Worm (Caenorhabditis elegans): ENCODE measurements around the gene irld-66.

Gene irld-66

DNA sequence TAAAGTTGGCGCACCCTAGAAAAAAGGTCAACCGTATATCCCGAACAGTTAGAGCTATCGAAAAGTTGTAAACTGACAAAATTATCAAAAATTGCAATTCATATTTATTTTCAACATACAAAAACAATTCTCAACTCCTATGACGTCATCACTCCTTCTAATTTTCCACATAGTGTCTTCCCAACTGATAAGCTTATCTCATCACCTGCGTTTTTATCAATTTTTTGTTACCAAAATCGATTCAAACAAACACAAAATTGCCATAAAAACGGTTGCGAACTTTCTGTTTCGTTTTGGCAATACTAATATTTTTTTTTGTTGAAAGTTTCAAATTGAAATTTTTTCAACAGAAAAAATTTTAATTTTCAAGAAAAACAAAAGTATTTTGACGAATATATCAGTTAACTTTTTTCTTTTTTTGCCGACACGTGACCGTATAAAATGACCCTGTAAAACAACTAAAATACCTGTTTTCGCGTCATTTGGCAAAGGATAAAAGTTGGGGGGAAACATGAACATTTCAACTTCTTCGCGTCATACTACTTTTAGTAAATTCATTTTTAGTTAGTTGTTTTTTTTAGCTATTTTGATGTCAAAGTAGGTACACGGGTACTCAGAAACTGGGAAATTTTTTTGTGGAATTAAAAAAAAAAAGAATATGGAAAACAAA lies 35.0 kb upstream of the irld-66 start:
- TF ChIP-seq atf-7 (tag; optimal IDR thresholded peaks at IDR 0.05) (peak; percentile 87), zim-3 (tag; optimal IDR thresholded peaks at IDR 0.05) (no peak), nhr-90 (tag; optimal IDR thresholded peaks at IDR 0.05) (no peak), dox-1 (GFP tag; IDR thresholded peaks at IDR 0.05) (0 out of 2 replicates have a peak, but pooled peaks have one; percentile 16), nfyb-1 (GFP tag; IDR thresholded peaks at IDR 0.05) (no peak), nhr-80 (tag; optimal IDR thresholded peaks at IDR 0.05) (peak; percentile 55)

DNA sequence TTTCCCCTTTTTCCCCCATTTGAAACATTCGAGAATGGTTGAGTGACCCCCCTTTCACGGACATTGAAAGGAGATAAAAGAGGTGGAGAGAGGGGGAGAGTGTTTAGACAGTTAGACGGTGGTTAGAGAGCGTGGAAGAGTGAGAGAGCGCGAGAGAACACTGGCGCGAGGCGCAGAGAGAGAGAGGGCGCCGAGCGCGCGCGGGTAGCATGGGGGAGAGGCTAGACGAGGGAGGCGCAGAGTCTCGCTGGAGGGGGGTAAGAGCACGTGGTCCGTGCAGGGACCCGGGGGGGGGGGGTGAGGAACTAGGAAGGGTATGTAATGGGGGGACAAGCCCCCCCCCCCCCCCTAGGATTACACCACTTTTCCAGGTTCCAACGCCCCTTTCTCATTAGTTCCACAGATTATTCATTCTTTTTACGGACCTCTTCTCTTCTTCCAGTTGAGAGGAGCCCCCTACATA lies 33.3 kb upstream of the irld-66 start:
- TF ChIP-seq die-1 (tag; optimal IDR thresholded peaks at IDR 0.05) = no peak
- peak; percentile 100 for TF ChIP-seq egrh-3 (GFP tag; IDR thresholded peaks at IDR 0.05)
- peak; percentile 65 for TF ChIP-seq tbp1 (GFP tag; optimal IDR thresholded peaks at IDR 0.05)
- TF ChIP-seq ceh-27 (GFP tag; optimal IDR thresholded peaks at IDR 0.05) = peak; percentile 96
- peak; percentile 23 for TF ChIP-seq nhr-80 (tag; optimal IDR thresholded peaks at IDR 0.05)
- peak; percentile 99 for TF ChIP-seq chd-7 (tag; optimal IDR thresholded peaks at IDR 0.05)
- TF ChIP-seq Y67H2A.10 (GFP tag; conservative IDR thresholded peaks at IDR 0.05) = peak; percentile 59; the same call in 1 of the 2 replicates
- TF ChIP-seq dox-1 (GFP tag; IDR thresholded peaks at IDR 0.05) = peak; percentile 91
- peak; percentile 100 for TF ChIP-seq zfh-2 (GFP tag; conservative IDR thresholded peaks at IDR 0.05)
- no peak for TF ChIP-seq ama-1 (optimal IDR thresholded peaks at IDR 0.05)
- TF ChIP-seq ama-1 (GFP tag; optimal IDR thresholded peaks at IDR 0.05) = no peak
- TF ChIP-seq pha-4 (tag; optimal IDR thresholded peaks at IDR 0.05) = peak; percentile 88
- no peak for TF ChIP-seq lir-1 (GFP tag; conservative IDR thresholded peaks at IDR 0.05)
- peak; percentile 62 for TF ChIP-seq F10E7.11 (tag; optimal IDR thresholded peaks at IDR 0.05)
- TF ChIP-seq ekl-4 (GFP tag; IDR thresholded peaks at IDR 0.05) = peak; percentile 94
- TF ChIP-seq B0336.3 (GFP tag; IDR thresholded peaks at IDR 0.05) = peak; percentile 97
- no peak for TF ChIP-seq mxl-1 (tag; optimal IDR thresholded peaks at IDR 0.05)
- peak; percentile 58; the same call in 1 of the 2 replicates for TF ChIP-seq ztf-6 (GFP tag; IDR thresholded peaks at IDR 0.05)
- no peak for TF ChIP-seq snpc-3.4 (tag; optimal IDR thresholded peaks at IDR 0.05)
- peak; percentile 35 for TF ChIP-seq ceh-79 (tag; optimal IDR thresholded peaks at IDR 0.05)
- peak; percentile 79; the same call in 1 of the 2 replicates for TF ChIP-seq sea-2 (GFP tag; IDR thresholded peaks at IDR 0.05)
- no peak for TF ChIP-seq lsy-27 (tag; optimal IDR thresholded peaks at IDR 0.05; ENCODE audit: borderline replicate concordance, insufficient read depth)
- no peak for TF ChIP-seq T26A5.8 (tag; optimal IDR thresholded peaks at IDR 0.05)
- 0 out of 2 replicates have a peak, but pooled peaks have one; percentile 27 for TF ChIP-seq F37B4.10 (GFP tag; IDR thresholded peaks at IDR 0.05)
- peak; percentile 78; the same call in 1 of the 2 replicates for TF ChIP-seq cebp-2 (GFP tag; IDR thresholded peaks at IDR 0.05)
- TF ChIP-seq ceh-58 (GFP tag; IDR thresholded peaks at IDR 0.05) = no peak
- peak; percentile 95 for TF ChIP-seq egl-44 (GFP tag; IDR thresholded peaks at IDR 0.05)
- peak; percentile 46 for TF ChIP-seq F22D6.2 (tag; optimal IDR thresholded peaks at IDR 0.05)
- no peak for TF ChIP-seq rec-8 (tag; optimal IDR thresholded peaks at IDR 0.05)
- TF ChIP-seq bed-1 (GFP tag; IDR thresholded peaks at IDR 0.05) = no peak
- TF ChIP-seq hrde-1 (tag; optimal IDR thresholded peaks at IDR 0.05; ENCODE audit: borderline replicate concordance) = no peak
- TF ChIP-seq F55B11.4 (tag; optimal IDR thresholded peaks at IDR 0.05; ENCODE audit: borderline replicate concordance, insufficient read depth) = no peak
- TF ChIP-seq lin-54 (GFP tag; optimal IDR thresholded peaks at IDR 0.05) = peak; percentile 70
- TF ChIP-seq mel-28 (tag; optimal IDR thresholded peaks at IDR 0.05; ENCODE audit: borderline replicate concordance) = peak; percentile 36
- no peak for TF ChIP-seq snpc-1.1 (tag; optimal IDR thresholded peaks at IDR 0.05; ENCODE audit: insufficient read depth)
- no peak for TF ChIP-seq tbx-9 (tag; optimal IDR thresholded peaks at IDR 0.05; ENCODE audit: borderline replicate concordance)
- TF ChIP-seq F23B12.7 (tag; optimal IDR thresholded peaks at IDR 0.05; ENCODE audit: insufficient read depth) = no peak
- peak; percentile 82 for TF ChIP-seq athp-1 (tag; optimal IDR thresholded peaks at IDR 0.05)
- peak; percentile 73 for TF ChIP-seq F57C9.4 (tag; optimal IDR thresholded peaks at IDR 0.05)
- peak; percentile 81 for TF ChIP-seq F52B5.7 (tag; optimal IDR thresholded peaks at IDR 0.05)
- TF ChIP-seq madf-8 (GFP tag; conservative IDR thresholded peaks at IDR 0.05) = no peak

All from whole organism, young adult.